Fruit fly (Drosophila melanogaster): ENCODE results near the gene Cpr73D.

dm6 chr3L:17006250-17006693 is 48.8 kb upstream of the Cpr73D start:
- no peak for TF ChIP-seq Dll (optimal IDR thresholded peaks at IDR 0.05)
- TF ChIP-seq usp (GFP tag; optimal IDR thresholded peaks at IDR 0.05), result no peak

Measured in whole organism.